Worm (Caenorhabditis elegans): ENCODE results near the gene mop-25.1.

- TF ChIP-seq ama-1 (optimal IDR thresholded peaks at IDR 0.05): no peak
- TF ChIP-seq ceh-36 (tag; optimal IDR thresholded peaks at IDR 0.05): no peak
- no peak for TF ChIP-seq scrt-1 (GFP tag; IDR thresholded peaks at IDR 0.05)
- no peak for TF ChIP-seq aly-1 (tag; optimal IDR thresholded peaks at IDR 0.05)
Observed at ce11 chrX:3991652-3992051, 20.4 kb upstream of the mop-25.1 start.

Measured in whole organism, early embryonic.